Worm (Caenorhabditis elegans) whole organism, dauer: Measurements from ENCODE around the gene piit-1.

ENCODE experiments used
- unc-62 ChIP-seq: sonication (generic microtip); optimal IDR thresholded peaks from 2 replicates; lab custom pipeline; 2017; ENCODE audit warnings: missing biosample characterization, missing genetic modification reagents, missing genetic modification characterization

The piit-1 gene

DNA sequence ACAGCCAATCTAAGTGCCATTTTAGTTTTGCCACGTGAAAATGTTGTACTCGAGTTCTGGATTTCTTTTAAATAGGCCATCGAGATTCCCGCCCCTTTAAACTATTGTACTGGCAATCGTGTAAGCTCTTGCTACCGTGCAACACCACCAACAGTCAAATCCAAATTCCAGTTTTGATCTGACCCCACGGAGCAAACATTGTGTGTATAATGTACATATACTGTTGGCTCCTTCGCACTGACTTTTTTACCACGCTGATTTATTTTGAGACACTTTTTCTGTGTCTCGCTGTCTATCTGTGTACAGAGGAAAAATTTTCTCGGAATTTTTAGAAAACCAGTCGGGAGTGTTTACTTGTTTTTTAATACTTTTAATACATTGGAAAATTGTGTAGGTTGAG, at the start of gene piit-1:
Gene piit-1 (minus strand): TSS at position 101 of the 400 bp plus-strand sequence.
- TF ChIP-seq unc-62 (GFP tag; lab: Kevin White, UChicago) = no peak

DNA sequence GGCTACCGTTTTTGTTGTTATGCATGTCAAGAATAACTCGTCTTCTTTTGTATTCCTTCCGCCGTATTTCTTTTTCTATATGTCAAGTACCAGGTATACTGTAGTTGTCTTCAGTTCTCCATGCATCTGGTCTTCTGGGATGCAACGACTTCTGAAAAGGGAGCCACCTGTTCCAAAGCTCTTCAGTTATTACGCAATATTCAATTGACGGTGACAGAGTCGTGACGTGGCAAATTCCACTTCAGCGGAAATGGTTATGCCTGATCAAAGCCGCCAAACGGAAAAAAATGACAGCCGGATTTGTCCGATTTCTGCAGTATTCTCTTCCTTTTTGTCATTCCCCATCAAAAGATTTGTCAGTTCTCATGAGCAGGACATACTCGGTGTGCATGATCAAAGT, 46.5 kb upstream of the piit-1 start:
- TF ChIP-seq unc-62 (GFP tag; lab: Kevin White, UChicago) = no peak

DNA sequence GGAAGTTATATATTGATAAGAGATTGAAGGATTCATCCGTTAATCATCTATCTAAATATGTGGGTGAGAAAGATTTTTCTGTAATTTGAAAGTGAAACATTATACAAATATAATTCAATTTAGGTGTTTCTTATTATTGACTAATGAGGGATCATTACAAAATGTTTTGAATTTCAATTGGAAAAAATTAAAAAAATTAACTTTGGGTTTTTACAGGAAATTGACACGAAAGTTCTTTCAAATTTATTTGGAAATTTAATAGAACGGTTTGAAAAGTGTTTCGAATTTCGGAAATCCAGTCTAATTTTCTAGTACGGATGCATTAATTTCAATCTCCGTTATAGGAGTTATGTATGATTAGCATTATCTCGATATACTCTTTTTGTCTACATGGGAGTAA, 43.1 kb upstream of the piit-1 start:
- TF ChIP-seq unc-62 (GFP tag; lab: Kevin White, UChicago) = no peak

DNA sequence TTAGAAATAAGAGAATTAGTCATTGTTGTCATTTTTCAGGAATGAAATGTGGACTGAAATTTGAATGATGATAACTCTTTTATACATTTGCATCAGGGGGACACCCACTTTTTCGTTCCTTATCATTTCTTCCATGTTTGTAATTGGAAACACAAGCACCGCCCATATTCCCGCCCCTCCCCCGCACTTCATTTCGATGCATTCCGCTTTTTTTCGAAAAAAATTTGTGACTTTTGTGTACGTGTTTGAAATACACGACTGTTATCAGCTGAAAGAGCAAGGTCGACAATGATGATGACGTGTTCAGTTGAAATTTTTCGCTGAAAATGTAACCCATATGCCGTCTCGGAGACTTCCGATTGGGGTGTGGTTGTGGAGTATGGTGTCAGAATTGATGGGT, 40.8 kb upstream of the piit-1 start, which contains the start of gene zip-10:
Gene zip-10 (minus strand): TSS at position 43 of the 400 bp plus-strand sequence.
- no peak for TF ChIP-seq unc-62 (GFP tag; lab: Kevin White, UChicago)

DNA sequence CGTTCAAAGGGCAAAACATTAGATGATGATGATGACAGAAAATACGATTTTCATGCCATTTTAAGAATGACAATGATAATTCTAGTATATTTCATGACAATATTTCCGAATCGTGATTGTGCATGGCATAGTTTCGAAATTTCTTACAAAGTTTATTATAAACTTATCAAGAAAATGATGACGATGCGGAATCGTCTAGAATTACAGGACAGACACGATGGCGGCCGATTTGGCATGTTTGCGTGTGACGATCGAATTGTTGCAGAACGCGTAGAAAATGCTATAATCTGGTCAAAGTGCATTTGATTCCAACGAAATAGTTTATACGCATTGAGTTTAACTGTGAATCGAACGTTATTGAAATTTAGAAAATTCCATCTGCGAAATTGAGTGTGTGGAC, 39.3 kb upstream of the piit-1 start:
- no peak for TF ChIP-seq unc-62 (GFP tag; lab: Kevin White, UChicago)

DNA sequence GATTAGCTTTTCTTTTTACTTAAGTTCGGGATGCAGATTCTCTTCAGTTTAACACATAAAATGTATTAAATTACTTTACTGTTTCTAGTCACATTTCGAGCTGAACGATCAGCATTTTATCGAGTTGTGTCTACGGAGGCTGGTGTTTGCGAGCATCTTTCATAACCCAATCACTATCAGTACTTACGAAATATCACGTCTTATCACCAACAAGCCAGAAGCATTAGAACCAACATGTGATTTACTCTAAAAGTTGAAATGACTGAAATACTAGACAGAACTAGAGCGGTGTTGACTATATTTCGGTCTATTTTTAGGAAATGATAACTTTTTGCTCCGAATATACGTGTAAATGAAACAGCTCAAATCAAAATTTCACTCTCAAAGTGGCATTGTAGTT, 38.5 kb upstream of the piit-1 start:
- no peak for TF ChIP-seq unc-62 (GFP tag; lab: Kevin White, UChicago)

DNA sequence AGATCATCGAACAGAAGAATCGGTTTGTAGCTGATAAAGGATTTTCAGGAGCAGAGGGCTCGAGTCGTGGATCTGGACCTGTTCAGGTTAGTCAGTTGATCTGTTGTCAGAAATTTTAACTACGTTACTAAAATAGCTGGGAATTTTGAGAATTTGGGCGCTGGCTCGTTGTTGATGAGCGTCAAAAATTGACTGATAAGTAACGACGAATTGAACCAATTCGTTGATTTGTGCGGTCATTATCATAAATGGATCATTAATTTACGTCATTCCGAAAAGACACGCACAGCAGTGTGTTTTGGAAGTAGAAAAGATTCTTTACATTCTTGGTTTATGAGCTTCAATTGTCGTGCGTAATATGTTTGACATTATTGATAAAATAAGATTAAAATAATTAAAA, 37.9 kb upstream of the piit-1 start:
- no peak for TF ChIP-seq unc-62 (GFP tag; lab: Kevin White, UChicago)

DNA sequence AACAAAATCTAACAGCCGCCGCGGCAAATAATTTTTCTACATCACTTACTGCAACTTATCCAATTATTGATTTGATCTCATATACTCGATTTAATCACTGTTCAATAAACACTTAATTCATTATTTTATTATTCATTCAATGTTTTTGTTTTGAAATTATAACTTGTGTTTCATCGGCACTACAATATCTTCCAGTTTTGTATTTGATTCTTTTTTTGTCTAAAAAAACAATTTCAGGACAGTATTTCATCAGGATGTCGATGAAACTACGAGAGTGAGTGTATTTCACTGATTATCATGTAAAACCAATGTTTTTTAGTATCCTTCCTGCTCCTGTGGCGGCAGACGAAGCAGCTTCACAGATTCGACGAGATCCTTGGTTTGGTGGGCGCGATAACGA, 35.3 kb upstream of the piit-1 start, which contains the start of gene skp-1:
Gene skp-1 (plus strand): TSS at position 238 of the 400 bp plus-strand sequence.
- TF ChIP-seq unc-62 (GFP tag; lab: Kevin White, UChicago) = no peak

DNA sequence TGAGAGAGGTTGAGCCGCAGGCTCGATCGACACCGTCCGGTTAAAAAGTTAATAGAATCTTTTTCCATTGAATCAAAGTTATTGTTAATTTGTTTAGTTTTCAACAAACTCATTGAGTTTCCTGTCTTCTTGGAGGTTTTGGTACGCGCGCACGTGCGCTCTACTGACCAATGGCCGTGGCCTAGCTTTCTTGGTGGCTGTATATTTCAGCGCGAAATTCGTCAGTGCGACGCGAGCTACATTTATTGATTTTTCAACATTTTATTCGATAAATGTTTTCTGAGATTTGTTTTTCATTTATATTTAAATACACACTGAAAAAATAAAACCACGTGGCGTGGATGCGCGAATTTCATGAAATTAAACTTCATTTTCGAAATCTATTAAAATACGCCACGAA, 34.2 kb upstream of the piit-1 start, which contains the start of gene bir-1:
Gene bir-1 (plus strand): TSS at position 312 of the 400 bp plus-strand sequence.
- no peak for TF ChIP-seq unc-62 (GFP tag; lab: Kevin White, UChicago)

DNA sequence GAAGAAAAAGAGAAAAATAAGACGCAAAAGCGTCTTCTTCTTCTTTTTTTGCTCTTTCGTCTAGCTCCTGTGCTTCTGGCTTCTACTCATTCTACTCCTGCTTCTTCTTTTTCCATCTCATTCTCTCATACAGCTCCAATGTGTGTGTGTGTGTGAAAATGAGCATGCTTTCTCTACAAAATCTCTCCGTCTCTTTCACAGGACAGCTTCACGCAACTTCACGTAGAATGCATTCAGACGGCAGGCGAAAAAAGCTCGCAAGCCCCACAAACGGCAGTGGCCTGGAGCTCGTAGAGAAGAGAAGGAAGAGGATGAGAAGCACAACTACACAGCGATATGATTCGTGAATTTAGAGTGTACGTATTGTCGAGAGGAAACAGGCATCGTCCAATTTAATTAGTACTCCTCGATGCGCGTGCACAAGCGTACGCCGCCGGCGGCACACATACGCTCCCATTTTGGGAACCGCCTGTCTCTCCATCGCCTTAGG, 31.4 kb upstream of the piit-1 start:
- TF ChIP-seq unc-62 (GFP tag; lab: Kevin White, UChicago) = no peak

DNA sequence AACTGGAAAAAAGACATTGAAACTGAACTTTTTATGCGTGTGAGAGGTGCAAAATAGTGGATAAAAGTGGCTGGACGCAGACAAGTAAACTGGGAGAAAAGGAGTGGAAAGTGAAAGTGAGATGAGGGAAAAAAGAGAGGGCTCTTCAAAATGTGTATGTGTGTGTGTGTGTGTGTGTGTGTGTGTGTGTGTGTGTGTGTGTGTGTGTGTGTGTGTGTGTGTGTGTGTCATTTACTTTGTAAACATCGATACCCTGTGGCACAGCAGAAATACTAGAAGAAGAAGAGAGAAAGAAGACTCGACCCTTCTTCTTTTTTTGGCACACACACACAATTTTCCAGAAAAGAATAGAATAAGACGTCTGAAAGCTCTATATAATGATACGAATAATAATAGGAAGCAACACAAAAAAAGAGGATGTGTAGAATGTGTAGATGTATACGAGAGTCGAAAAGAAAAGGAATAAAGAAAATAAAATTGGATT, 28.7 kb upstream of the piit-1 start:
- TF ChIP-seq unc-62 (GFP tag; lab: Kevin White, UChicago) = no peak

DNA sequence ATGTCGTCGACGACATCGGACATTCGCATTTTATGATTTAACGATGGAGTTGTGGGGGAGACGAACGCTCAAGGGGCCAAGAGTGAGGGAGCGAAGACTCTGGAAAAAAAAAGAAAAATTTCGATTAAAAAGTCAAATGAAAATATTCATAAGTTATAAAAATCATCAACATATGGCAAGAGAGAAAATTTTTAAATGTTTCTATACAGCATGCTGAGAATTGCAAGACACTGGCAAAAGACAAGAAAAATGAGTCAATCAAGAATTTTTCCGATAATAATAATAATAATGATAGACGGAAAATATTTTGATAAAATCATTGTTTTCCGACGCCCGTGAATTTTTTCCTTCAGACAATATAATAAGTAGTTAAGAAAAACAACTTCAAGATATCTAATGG, 27.2 kb upstream of the piit-1 start, which contains the start of gene sipa-1:
Gene sipa-1 (minus strand): TSS at position 101 of the 400 bp plus-strand sequence.
- no peak for TF ChIP-seq unc-62 (GFP tag; lab: Kevin White, UChicago)

DNA sequence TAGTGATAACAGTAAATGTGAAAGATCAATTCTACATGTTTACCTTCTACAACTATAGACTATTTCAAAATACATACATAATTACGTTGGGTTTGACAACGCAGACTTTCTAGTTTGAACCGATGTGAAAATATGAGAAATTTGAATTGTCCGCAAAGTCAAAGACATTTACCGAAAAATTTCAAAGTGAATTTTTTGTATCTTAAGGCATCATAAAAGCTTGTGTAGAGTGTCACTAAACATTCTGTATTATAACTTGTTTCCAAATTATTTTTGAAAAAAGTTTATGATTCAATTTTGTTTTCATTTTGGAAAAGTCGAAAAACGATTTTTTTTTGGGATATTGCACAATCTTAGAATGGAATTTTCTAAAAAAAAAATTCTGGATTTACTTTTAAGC, 25.6 kb upstream of the piit-1 start:
- TF ChIP-seq unc-62 (GFP tag; lab: Kevin White, UChicago) = no peak

DNA sequence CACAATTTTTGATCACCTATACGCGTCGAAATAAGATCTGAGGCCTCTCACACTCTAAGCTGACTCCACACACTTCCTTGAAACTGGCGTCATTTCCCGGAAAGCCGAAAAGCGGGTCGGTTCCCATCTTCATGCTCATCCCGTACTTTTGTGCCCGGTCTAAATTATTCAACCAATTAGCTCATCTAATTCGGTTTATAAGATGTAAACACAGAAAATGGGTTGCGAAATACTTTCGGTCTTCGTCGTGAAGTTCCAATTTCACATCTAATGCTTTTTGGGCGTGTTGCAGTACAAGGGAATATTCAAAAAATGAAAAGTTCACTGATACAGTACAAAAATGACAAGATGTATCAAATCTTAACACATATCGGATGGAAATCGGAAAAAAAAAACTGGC, 21.2 kb upstream of the piit-1 start:
- no peak for TF ChIP-seq unc-62 (GFP tag; lab: Kevin White, UChicago)

DNA sequence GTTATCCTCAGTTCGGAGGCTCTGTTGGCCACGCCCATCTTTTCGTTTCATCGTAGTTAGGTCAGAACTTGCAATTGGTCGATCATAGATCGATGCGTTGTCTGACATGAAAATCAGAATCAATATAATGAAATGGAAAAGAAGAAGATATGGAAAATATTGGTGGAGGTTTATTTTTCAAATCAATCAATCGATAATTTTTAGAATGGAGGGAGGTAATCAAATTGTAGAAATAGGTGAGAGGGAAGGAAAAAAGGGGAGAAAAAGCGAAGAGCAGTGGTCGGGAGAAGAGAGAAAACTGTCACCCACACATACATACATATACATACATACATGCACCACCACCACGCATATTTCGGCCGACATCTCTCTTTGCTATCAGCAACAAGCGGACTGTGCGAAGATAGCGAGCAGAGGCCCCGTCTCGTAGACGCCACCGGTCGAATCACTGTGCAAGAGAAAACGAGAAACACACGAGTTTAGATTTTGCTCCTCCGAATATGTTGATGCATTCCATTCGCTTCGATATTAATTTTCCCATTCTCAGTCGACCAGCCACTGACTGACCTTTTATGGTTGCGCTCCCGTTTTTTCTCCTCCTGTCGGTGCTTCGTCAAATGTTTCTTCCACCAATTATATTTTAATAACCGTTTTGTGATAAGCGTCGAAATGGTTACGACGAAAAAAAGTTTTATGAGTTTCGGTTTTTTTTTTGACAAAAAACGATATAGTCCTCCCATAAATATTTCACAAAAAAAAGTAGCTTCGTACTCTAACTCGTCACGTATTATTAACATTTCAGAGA, 19.5 kb upstream of the piit-1 start, which contains the start of gene F35B12.10:
Gene F35B12.10 (minus strand): TSS at position 51 of the 805 bp plus-strand sequence.
- no peak for TF ChIP-seq unc-62 (GFP tag; lab: Kevin White, UChicago)

DNA sequence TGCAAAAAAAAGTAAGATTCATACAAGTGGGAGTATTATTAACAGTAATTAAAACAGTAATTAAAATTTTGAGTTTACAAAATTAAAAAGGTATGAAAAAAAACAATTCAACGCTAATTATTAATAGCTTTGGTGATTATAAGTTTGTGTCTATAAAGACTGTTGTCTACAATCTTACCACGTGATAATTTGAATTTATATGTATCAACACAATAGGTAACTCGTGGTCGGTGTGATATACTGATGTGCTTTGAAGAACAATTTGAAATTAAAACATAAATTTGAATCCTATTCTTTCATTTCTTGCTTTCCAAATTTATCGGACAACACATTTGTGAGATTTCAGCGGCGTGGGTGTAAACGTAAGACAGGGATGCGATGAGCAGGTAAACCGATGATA, 17.9 kb upstream of the piit-1 start:
- TF ChIP-seq unc-62 (GFP tag; lab: Kevin White, UChicago) = no peak

DNA sequence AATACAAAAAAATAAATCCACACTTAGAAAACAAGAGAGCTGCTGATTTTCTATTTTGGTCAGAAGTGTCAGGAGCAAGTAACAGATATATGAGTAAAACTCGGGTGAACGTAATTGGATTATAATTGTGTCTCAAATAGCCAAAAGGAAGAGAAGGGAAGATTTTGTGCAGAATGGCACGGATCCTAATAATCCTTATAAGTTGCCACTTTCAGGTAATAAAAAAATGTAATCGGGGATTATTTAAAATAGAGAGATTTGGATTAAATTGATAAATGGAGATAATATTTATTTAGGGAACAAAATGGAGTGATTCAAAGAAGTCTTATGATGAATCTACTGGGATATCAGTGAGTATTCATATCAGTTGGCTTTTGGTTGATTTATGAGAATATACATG, 15.0 kb upstream of the piit-1 start:
- no peak for TF ChIP-seq unc-62 (GFP tag; lab: Kevin White, UChicago)
